Worm (Caenorhabditis elegans): ENCODE data around the gene srh-16.
A peak's percentile ranks its signal among the peaks of the same experiment; 100 is the strongest.

The srh-16 gene

ce11 chrV:12288577-12288976 lies 3.1 kb upstream of the srh-16 start, which contains the start of gene rskd-1 (continued):
- TF ChIP-seq mbf-1 (tag; optimal IDR thresholded peaks at IDR 0.05) (no peak), egl-27 (tag; optimal IDR thresholded peaks at IDR 0.05) (no peak), elt-1 (tag; optimal IDR thresholded peaks at IDR 0.05) (no peak), nhr-129 (tag; optimal IDR thresholded peaks at IDR 0.05) (no peak), lin-13 (GFP tag; optimal IDR thresholded peaks at IDR 0.05) (peak; percentile 10), skn-1 (tag; optimal IDR thresholded peaks at IDR 0.05) (no peak), alr-1 (tag; optimal IDR thresholded peaks at IDR 0.05) (no peak), ama-1 (optimal IDR thresholded peaks at IDR 0.05) (no peak), mdl-1 (tag; optimal IDR thresholded peaks at IDR 0.05) (no peak), unc-39 (tag; optimal IDR thresholded peaks at IDR 0.05) (no peak), gmeb-1 (tag; optimal IDR thresholded peaks at IDR 0.05) (no peak), C34F6.9 (tag; optimal IDR thresholded peaks at IDR 0.05) (peak; percentile 27), ztf-11 (tag; optimal IDR thresholded peaks at IDR 0.05) (no peak), nhr-6 (tag; optimal IDR thresholded peaks at IDR 0.05) (no peak)

- TF ChIP-seq nhr-25 (tag; optimal IDR thresholded peaks at IDR 0.05) (peak; percentile 28), lin-11 (tag; optimal IDR thresholded peaks at IDR 0.05) (no peak), mab-5 (tag; optimal IDR thresholded peaks at IDR 0.05) (peak; percentile 12), egl-27 (tag; optimal IDR thresholded peaks at IDR 0.05) (peak; percentile 22), sma-3 (GFP tag; optimal IDR thresholded peaks at IDR 0.05) (peak; percentile 61), lin-13 (GFP tag; optimal IDR thresholded peaks at IDR 0.05) (no peak)
Observed at ce11 chrV:12294091-12294490, 2.4 kb downstream of the srh-16 start.

- TF ChIP-seq ceh-82 (tag; optimal IDR thresholded peaks at IDR 0.05) (no peak), sma-9 (GFP tag; optimal IDR thresholded peaks at IDR 0.05) (peak; percentile 19), sma-9 (tag; optimal IDR thresholded peaks at IDR 0.05) (no peak), nhr-21 (tag; optimal IDR thresholded peaks at IDR 0.05) (peak; percentile 75), sem-4 (tag; optimal IDR thresholded peaks at IDR 0.05) (peak; percentile 14)
Observed at ce11 chrV:12295015-12295414, 3.4 kb downstream of the srh-16 start.

DNA sequence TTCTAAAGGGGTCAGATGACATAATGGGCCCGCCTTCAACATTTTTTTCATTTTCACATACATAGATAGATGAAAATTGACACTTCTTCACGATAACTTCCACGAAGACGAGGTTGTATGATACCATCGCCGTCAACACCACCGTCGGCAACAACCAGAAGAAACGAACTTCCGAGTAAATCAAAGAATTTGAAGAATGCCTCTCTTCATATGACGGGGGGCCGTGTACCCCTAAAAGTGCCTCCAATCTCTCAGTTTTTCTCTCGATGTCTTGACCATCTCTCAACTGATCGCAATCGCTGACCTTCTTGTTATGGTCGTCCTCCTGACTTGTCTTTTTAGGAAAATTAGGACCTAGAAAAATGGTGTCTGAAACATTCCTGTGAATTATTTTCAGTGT lies 3.9 kb downstream of the srh-16 start:
- TF ChIP-seq nhr-11 (tag; optimal IDR thresholded peaks at IDR 0.05) (no peak), peb-1 (tag; optimal IDR thresholded peaks at IDR 0.05) (no peak), nhr-77 (tag; optimal IDR thresholded peaks at IDR 0.05) (no peak), nhr-6 (tag; optimal IDR thresholded peaks at IDR 0.05) (no peak), alr-1 (tag; optimal IDR thresholded peaks at IDR 0.05) (no peak), ceh-16 (tag; optimal IDR thresholded peaks at IDR 0.05) (no peak), F13H6.1 (tag; optimal IDR thresholded peaks at IDR 0.05) (no peak), lsy-2 (tag; optimal IDR thresholded peaks at IDR 0.05) (no peak), aly-2 (tag; optimal IDR thresholded peaks at IDR 0.05) (no peak), ceh-82 (tag; optimal IDR thresholded peaks at IDR 0.05) (no peak), C34F6.9 (tag; optimal IDR thresholded peaks at IDR 0.05) (no peak), nhr-10 (tag; optimal IDR thresholded peaks at IDR 0.05) (no peak), elt-3 (tag; optimal IDR thresholded peaks at IDR 0.05) (no peak), blmp-1 (tag; optimal IDR thresholded peaks at IDR 0.05; ENCODE audit: insufficient read depth) (peak; percentile 26), nhr-25 (tag; optimal IDR thresholded peaks at IDR 0.05) (peak; percentile 47), ZK546.5 (tag; optimal IDR thresholded peaks at IDR 0.05) (no peak), nhr-129 (tag; optimal IDR thresholded peaks at IDR 0.05) (peak; percentile 21), Y55F3AM.14 (GFP tag; optimal IDR thresholded peaks at IDR 0.05) (no peak), sma-3 (GFP tag; optimal IDR thresholded peaks at IDR 0.05) (no peak), ztf-11 (tag; optimal IDR thresholded peaks at IDR 0.05) (no peak), lin-11 (tag; optimal IDR thresholded peaks at IDR 0.05) (no peak), mab-5 (tag; optimal IDR thresholded peaks at IDR 0.05) (no peak), unc-62 (GFP tag; optimal IDR thresholded peaks at IDR 0.05) (no peak), dmd-4 (tag; optimal IDR thresholded peaks at IDR 0.05) (no peak), fos-1 (tag; optimal IDR thresholded peaks at IDR 0.05) (no peak), nhr-23 (tag; optimal IDR thresholded peaks at IDR 0.05) (no peak), mbf-1 (tag; optimal IDR thresholded peaks at IDR 0.05) (no peak), lin-39 (tag; optimal IDR thresholded peaks at IDR 0.05) (no peak), unc-39 (tag; optimal IDR thresholded peaks at IDR 0.05) (no peak), nhr-12 (tag; optimal IDR thresholded peaks at IDR 0.05) (no peak), sem-4 (tag; optimal IDR thresholded peaks at IDR 0.05) (no peak), egl-27 (tag; optimal IDR thresholded peaks at IDR 0.05) (no peak), nhr-21 (tag; optimal IDR thresholded peaks at IDR 0.05) (no peak), ztf-1 (GFP tag; conservative IDR thresholded peaks at IDR 0.05) (no peak), skn-1 (tag; optimal IDR thresholded peaks at IDR 0.05) (no peak), zag-1 (tag; optimal IDR thresholded peaks at IDR 0.05) (no peak), elt-1 (tag; optimal IDR thresholded peaks at IDR 0.05) (peak; percentile 73), crh-2 (tag; optimal IDR thresholded peaks at IDR 0.05) (peak; percentile 16), gmeb-1 (tag; optimal IDR thresholded peaks at IDR 0.05) (no peak), ztf-4 (tag; optimal IDR thresholded peaks at IDR 0.05) (no peak), nhr-237 (tag; optimal IDR thresholded peaks at IDR 0.05) (no peak), mdl-1 (tag; optimal IDR thresholded peaks at IDR 0.05) (no peak), ama-1 (optimal IDR thresholded peaks at IDR 0.05) (no peak), snpc-4 (tag; optimal IDR thresholded peaks at IDR 0.05) (no peak)

Measured in whole organism, L2 larva.